Worm (Caenorhabditis elegans): ENCODE results near the gene F35H12.5.

- TF ChIP-seq nhr-76 (tag; optimal IDR thresholded peaks at IDR 0.05) (no peak), unc-62 (GFP tag; optimal IDR thresholded peaks at IDR 0.05) (no peak), nhr-12 (tag; optimal IDR thresholded peaks at IDR 0.05) (no peak), snpc-4 (tag; optimal IDR thresholded peaks at IDR 0.05) (no peak)
These were observed 45.0 kb downstream of the F35H12.5 start, which contains the start of gene ncs-1 for ce11 chrX:963171-963570.
